Worm (Caenorhabditis elegans) whole organism, mixed stage, embryonic: ENCODE results near the gene C14C6.13.

Experiments used
- M03D4.4 ChIP-seq: sonication (generic microtip); optimal IDR thresholded peaks from 2 replicates; lab custom pipeline; 2017; ENCODE audit warnings: mild to moderate bottlenecking, missing genetic modification characterization, missing compliant biosample characterization
- bed-3 ChIP-seq: fragments of 200-800 bp; sonication (Bioruptor generic); optimal IDR thresholded peaks from 3 replicates; lab custom pipeline; 2018; ENCODE audit warnings: mild to moderate bottlenecking, missing genetic modification characterization, moderate library complexity, missing compliant biosample characterization
- blmp-1 ChIP-seq: fragments of 150-350 bp; optimal IDR thresholded peaks from 2 replicates; lab custom pipeline; 2014; ENCODE audit warnings: missing biosample characterization, missing genetic modification characterization
- ceh-39 ChIP-seq: fragments of 150-350 bp; optimal IDR thresholded peaks from 2 replicates; lab custom pipeline; 2014; ENCODE audit warnings: missing biosample characterization, missing genetic modification characterization
- ceh-43 ChIP-seq: fragments of 200-800 bp; sonication (Bioruptor generic); optimal IDR thresholded peaks from 2 replicates; lab custom pipeline; 2018; ENCODE audit warnings: mild to moderate bottlenecking, missing genetic modification characterization, moderate library complexity, missing compliant biosample characterization
- ces-1 ChIP-seq: fragments of 150-350 bp; optimal IDR thresholded peaks from 2 replicates; lab custom pipeline; 2014; ENCODE audit warnings: missing biosample characterization, missing genetic modification reagents, missing genetic modification characterization
- cnd-1 ChIP-seq: fragments of 200-800 bp; sonication (Bioruptor generic); optimal IDR thresholded peaks from 2 replicates; lab custom pipeline; 2018; ENCODE audit warnings: mild to moderate bottlenecking, missing genetic modification characterization, missing compliant biosample characterization
- drap-1 ChIP-seq: fragments of 200-800 bp; sonication (Bioruptor generic); optimal IDR thresholded peaks from 3 replicates; lab custom pipeline; 2018; ENCODE audit warnings: mild to moderate bottlenecking, missing genetic modification characterization, missing compliant biosample characterization
- elt-1 ChIP-seq: sonication (generic microtip); optimal IDR thresholded peaks from 2 replicates; lab custom pipeline; 2017; ENCODE audit warnings: missing genetic modification characterization, mild to moderate bottlenecking, missing compliant biosample characterization, antibody characterized with exemption, moderate library complexity, borderline replicate concordance; ENCODE audit not compliant: insufficient read depth
- elt-3 ChIP-seq: fragments of 150-350 bp; optimal IDR thresholded peaks from 2 replicates; lab custom pipeline; 2014; ENCODE audit warnings: missing biosample characterization, missing genetic modification characterization
- flh-1 ChIP-seq: fragments of 200-800 bp; sonication (Bioruptor generic); optimal IDR thresholded peaks from 2 replicates; lab custom pipeline; 2018; ENCODE audit warnings: mild to moderate bottlenecking, missing genetic modification characterization, moderate library complexity, missing compliant biosample characterization
- ham-2 ChIP-seq: fragments of 200-800 bp; sonication (Bioruptor generic); optimal IDR thresholded peaks from 2 replicates; lab custom pipeline; 2018; ENCODE audit warnings: mild to moderate bottlenecking, missing genetic modification characterization, missing compliant biosample characterization
- lin-13 ChIP-seq: fragments of 150-350 bp; optimal IDR thresholded peaks from 2 replicates; lab custom pipeline; 2014; ENCODE audit warnings: missing biosample characterization, missing genetic modification characterization
- lin-32 ChIP-seq: fragments of 200-800 bp; sonication (Bioruptor generic); optimal IDR thresholded peaks from 2 replicates; lab custom pipeline; 2018; ENCODE audit warnings: mild to moderate bottlenecking, missing genetic modification characterization, missing compliant biosample characterization
- lsy-2 ChIP-seq: fragments of 150-350 bp; optimal IDR thresholded peaks from 2 replicates; lab custom pipeline; 2014; ENCODE audit warnings: missing biosample characterization, missing genetic modification characterization
- mep-1 ChIP-seq: fragments of 150-350 bp; optimal IDR thresholded peaks from 2 replicates; lab custom pipeline; 2017; ENCODE audit warnings: missing biosample characterization, missing genetic modification reagents, missing genetic modification characterization, inconsistent platforms
- mls-2 ChIP-seq: sonication (generic microtip); optimal IDR thresholded peaks from 2 replicates; lab custom pipeline; 2016; ENCODE audit warnings: mild to moderate bottlenecking, missing genetic modification characterization, moderate library complexity, missing compliant biosample characterization
- nhr-28 ChIP-seq: fragments of 150-350 bp; optimal IDR thresholded peaks from 2 replicates; lab custom pipeline; 2014; ENCODE audit warnings: missing biosample characterization, missing genetic modification characterization
- nhr-76 ChIP-seq: sonication (generic microtip); optimal IDR thresholded peaks from 2 replicates; lab custom pipeline; 2017; ENCODE audit warnings: missing biosample characterization, missing genetic modification characterization
- pha-4 ChIP-seq: fragments of 150-350 bp; optimal IDR thresholded peaks from 2 replicates; lab custom pipeline; 2018; ENCODE audit warnings: missing biosample characterization, missing genetic modification reagents, missing genetic modification characterization
- snpc-4 ChIP-seq: fragments of 150-350 bp; optimal IDR thresholded peaks from 2 replicates; lab custom pipeline; 2014; ENCODE audit warnings: missing biosample characterization, missing genetic modification characterization
- sptf-1 ChIP-seq: sonication (generic microtip); optimal IDR thresholded peaks from 2 replicates; lab custom pipeline; 2017; ENCODE audit warnings: mild to moderate bottlenecking, missing genetic modification characterization, moderate library complexity, missing compliant biosample characterization
- tbx-8 ChIP-seq: fragments of 200-800 bp; sonication (Bioruptor generic); optimal IDR thresholded peaks from 2 replicates; lab custom pipeline; 2018; ENCODE audit warnings: mild to moderate bottlenecking, missing genetic modification characterization, moderate library complexity, missing compliant biosample characterization
- unc-120 ChIP-seq: sonication (generic microtip); optimal IDR thresholded peaks from 2 replicates; lab custom pipeline; 2017; ENCODE audit warnings: missing genetic modification characterization, missing compliant biosample characterization; ENCODE audit not compliant: poor library complexity, severe bottlenecking
- unc-39 ChIP-seq: fragments of 150-350 bp; optimal IDR thresholded peaks from 2 replicates; lab custom pipeline; 2014; ENCODE audit warnings: missing biosample characterization, missing genetic modification characterization
- unc-62 ChIP-seq: fragments of 150-350 bp; optimal IDR thresholded peaks from 2 replicates; lab custom pipeline; 2014; ENCODE audit warnings: missing biosample characterization, missing genetic modification reagents, missing genetic modification characterization

Gene C14C6.13

DNA sequence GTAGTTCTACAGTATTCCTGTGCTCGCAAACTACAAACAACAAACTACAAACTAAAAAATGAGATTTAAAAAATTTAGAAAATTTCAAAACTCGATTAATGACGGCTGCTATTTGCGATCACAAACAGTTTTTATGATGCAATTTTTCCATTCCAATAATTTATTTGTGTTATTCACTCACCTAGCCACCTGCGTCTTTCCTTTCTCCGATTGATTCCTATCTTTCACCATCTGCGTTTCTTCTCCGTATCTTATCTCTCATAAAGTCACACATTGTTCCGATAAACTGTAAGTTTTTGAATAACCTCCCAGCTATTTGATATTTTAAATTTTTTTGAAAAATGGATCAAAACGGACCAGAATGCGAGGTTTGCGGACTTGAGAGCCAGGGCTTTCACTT is 40.4 kb downstream of the C14C6.13 start, which contains the start of gene nhr-132:
Gene nhr-132 (plus strand): TSS at position 271 of the 400 bp plus-strand sequence.
- no peak for TF ChIP-seq mls-2
- peak; percentile 3 for TF ChIP-seq elt-1 (tag; lab: Kevin White, UChicago)

DNA sequence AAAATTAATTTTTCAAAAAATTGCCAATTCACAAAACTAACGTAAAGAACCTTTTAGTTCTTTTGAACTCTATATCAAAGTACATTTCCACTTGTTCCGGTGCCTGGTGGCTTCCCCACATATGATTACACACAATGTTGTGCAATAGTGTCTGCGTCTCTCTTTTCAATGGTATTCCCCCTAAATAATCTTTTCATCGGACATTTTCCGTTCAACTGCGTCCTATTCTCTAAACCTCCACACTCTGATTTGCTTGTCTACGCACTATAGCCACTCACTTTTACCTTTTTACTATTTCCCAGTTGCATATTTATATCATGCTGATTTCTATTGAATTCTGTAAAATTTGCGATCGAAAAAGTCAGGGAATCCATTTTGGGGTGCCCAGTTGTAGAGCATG is 42.5 kb downstream of the C14C6.13 start, which contains the start of gene nhr-58:
Gene nhr-58 (plus strand): TSS at position 214 of the 400 bp plus-strand sequence.
- TF ChIP-seq ces-1 (GFP tag; lab: Kevin White, UChicago), result peak; percentile 61
- TF ChIP-seq bed-3 (GFP tag; lab: Kevin White, UChicago), result no peak
- TF ChIP-seq M03D4.4 (tag; lab: Kevin White, UChicago), result no peak
- peak; percentile 83 for TF ChIP-seq elt-3
- peak; percentile 17 for TF ChIP-seq pha-4 (tag; lab: Kevin White, UChicago)
- TF ChIP-seq mls-2, result peak; percentile 2
- no peak for TF ChIP-seq snpc-4 (tag; lab: Kevin White, UChicago)
- no peak for TF ChIP-seq mep-1 (tag; lab: Kevin White, UChicago)
- no peak for TF ChIP-seq lin-32 (GFP tag; lab: Kevin White, UChicago)
- peak; percentile 54 for TF ChIP-seq elt-1 (tag; lab: Kevin White, UChicago)
- TF ChIP-seq unc-120 (tag; lab: Kevin White, UChicago), result peak; percentile 27
- TF ChIP-seq ham-2 (GFP tag; lab: Kevin White, UChicago), result peak; percentile 59
- TF ChIP-seq ceh-43 (GFP tag; lab: Kevin White, UChicago), result no peak

DNA sequence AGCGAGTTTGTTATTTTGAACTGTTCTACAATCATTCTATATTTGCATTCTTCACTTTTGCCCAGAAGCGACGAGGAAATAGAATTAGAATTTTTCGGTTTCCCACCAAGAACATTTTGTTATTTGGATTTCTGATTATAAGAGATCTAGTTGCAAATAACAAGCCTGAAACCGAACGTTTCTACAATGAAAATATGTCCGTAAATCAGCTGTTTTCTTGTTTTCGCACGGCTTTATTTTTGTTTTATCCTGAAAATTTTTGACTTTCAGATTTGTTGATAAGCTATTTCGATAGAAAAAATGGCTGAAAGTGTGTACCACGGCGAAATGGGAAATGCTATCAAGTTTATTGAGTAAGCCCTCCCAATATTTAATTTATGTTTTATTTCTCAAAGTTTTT is 46.9 kb downstream of the C14C6.13 start, which contains the start of gene srw-108:
Gene srw-108 (plus strand): TSS at position 301 of the 400 bp plus-strand sequence.
- TF ChIP-seq elt-1 (tag; lab: Kevin White, UChicago) (no peak), flh-1 (GFP tag; lab: Kevin White, UChicago) (no peak), sptf-1 (no peak), blmp-1 (tag; lab: Kevin White, UChicago) (no peak), drap-1 (GFP tag; lab: Kevin White, UChicago) (no peak), mep-1 (tag; lab: Kevin White, UChicago) (no peak), snpc-4 (tag; lab: Kevin White, UChicago) (no peak)

DNA sequence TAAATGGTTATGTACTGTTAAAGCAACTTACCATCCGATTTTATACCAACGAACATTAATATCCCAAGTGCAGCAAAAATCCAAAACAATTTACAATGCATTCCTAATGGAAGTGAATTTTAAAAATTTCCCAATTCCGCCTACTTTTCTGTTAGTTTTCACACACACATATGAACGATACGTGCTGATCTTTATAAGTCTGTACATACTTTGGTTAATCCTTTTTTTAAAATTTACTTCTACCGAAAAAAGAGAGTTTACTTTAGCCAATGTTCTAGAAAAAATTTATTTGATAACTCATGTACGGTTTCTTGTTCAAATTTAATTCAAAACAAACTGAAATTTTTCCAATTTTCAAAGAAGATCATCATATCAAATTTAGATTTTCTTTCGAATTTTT is 49.5 kb downstream of the C14C6.13 start, which contains the start of gene R11G11.16:
Gene R11G11.16 (minus strand): TSS at position 101 of the 400 bp plus-strand sequence.
- TF ChIP-seq unc-39 (no peak), bed-3 (GFP tag; lab: Kevin White, UChicago) (no peak), nhr-76 (tag; lab: Kevin White, UChicago) (no peak), blmp-1 (tag; lab: Kevin White, UChicago) (no peak), flh-1 (GFP tag; lab: Kevin White, UChicago) (no peak), ceh-43 (GFP tag; lab: Kevin White, UChicago) (no peak), unc-62 (no peak), mls-2 (no peak), snpc-4 (tag; lab: Kevin White, UChicago) (no peak), lin-13 (tag; lab: Kevin White, UChicago) (no peak), ceh-39 (tag; lab: Kevin White, UChicago) (no peak), tbx-8 (GFP tag; lab: Kevin White, UChicago) (no peak)

DNA sequence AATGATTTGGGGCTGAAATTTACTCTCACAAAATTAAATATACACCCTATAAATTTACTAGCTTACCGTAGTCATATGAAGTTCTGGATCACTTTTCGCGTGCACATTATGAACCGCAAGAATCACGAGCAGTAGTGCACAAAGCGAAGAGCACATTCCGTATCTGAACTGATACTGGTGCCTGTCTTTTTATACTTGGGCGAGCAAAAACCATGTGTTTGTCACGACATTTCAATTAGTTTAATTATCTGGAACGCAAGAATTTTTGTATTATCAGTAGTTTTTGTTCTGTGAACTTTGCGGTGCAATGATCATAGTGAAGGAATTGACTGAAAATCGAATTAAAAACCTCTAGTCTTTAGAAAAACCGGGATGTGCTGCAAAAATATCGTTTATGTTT is 50.5 kb downstream of the C14C6.13 start, which contains the start of gene lipl-3:
Gene lipl-3 (minus strand): TSS at position 161 of the 400 bp plus-strand sequence.
- TF ChIP-seq unc-120 (tag; lab: Kevin White, UChicago), result no peak
- no peak for TF ChIP-seq ceh-39 (tag; lab: Kevin White, UChicago)
- TF ChIP-seq cnd-1, result no peak
- no peak for TF ChIP-seq ces-1 (GFP tag; lab: Kevin White, UChicago)
- no peak for TF ChIP-seq lsy-2
- no peak for TF ChIP-seq unc-62
- no peak for TF ChIP-seq nhr-28 (tag; lab: Kevin White, UChicago)
- TF ChIP-seq tbx-8 (GFP tag; lab: Kevin White, UChicago), result no peak
- no peak for TF ChIP-seq elt-3
- no peak for TF ChIP-seq M03D4.4 (tag; lab: Kevin White, UChicago)
